Worm (Caenorhabditis elegans): ENCODE measurements around the gene xbx-4.

DNA sequence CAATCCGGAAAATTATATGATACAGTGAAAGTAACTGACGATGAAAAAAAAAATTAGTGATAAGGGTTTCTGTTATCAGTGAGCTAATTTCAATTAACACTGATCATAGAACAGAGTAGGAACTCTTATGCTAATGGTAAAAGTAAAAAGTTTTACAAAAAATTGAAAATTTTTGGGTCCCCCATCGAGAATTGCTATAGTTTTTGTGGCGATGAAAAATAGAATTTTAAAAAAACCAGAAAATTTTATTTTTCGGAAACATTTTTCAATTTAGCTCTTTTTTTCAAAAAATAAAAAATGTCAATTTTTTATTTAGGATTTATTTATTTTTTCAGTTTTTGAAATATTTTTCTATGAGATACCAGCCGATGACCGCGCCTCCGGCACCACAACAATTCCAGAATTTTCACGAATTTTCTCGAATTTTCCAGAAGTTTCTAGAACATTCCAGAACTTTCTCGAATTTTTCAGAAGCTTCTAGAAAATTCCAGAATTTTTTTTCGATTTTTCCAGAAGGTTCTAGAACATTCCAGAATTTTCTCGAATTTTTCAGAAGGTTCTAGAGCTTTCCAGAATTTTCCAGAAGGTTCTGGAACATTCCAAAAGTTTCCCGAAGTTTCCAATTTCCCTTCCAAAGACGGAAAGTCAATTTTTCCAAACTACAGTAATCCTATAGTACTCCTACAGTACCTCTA lies 928 bp upstream of the xbx-4 start, which contains the start of gene C23H5.8:
- TF ChIP-seq skn-1 (tag; optimal IDR thresholded peaks at IDR 0.05) (no peak), pha-4 (GFP tag; IDR thresholded peaks at IDR 0.05) (no peak), pha-4 (tag; optimal IDR thresholded peaks at IDR 0.05) (no peak), php-3 (GFP tag; IDR thresholded peaks at IDR 0.05) (no peak), duxl-1 (tag; optimal IDR thresholded peaks at IDR 0.05; ENCODE audit: poor library complexity) (no peak), unc-62 (GFP tag; optimal IDR thresholded peaks at IDR 0.05 in 1 of 2) (no peak), unc-62 (tag; optimal IDR thresholded peaks at IDR 0.05) (no peak), lin-38 (GFP tag; IDR thresholded peaks at IDR 0.05) (peak; percentile 6; the same call in 1 of the 2 replicates)
